Fruit fly (Drosophila melanogaster): ENCODE measurements around the gene ft.

Gene ft

dm6 chr2L:4230562-4230961 is 9.0 kb upstream of the ft start:
- no peak for TF ChIP-seq Hnf4 (GFP tag; optimal IDR thresholded peaks at IDR 0.05)
- no peak for TF ChIP-seq Abd-B (GFP tag; optimal IDR thresholded peaks at IDR 0.05)
- no peak for TF ChIP-seq fru (GFP tag; optimal IDR thresholded peaks at IDR 0.05)
- TF ChIP-seq brk (GFP tag; optimal IDR thresholded peaks at IDR 0.05) = no peak
- TF ChIP-seq ey (GFP tag; optimal IDR thresholded peaks at IDR 0.05) = no peak
- TF ChIP-seq foxo (GFP tag; optimal IDR thresholded peaks at IDR 0.05) = no peak
- no peak for TF ChIP-seq Hr78 (GFP tag; optimal IDR thresholded peaks at IDR 0.05)
- no peak for TF ChIP-seq lola (GFP tag; optimal IDR thresholded peaks at IDR 0.05)
- TF ChIP-seq Dfd (GFP tag; optimal IDR thresholded peaks at IDR 0.05) = no peak
- TF ChIP-seq GATAd (GFP tag; optimal IDR thresholded peaks at IDR 0.05) = no peak
- TF ChIP-seq Myc (optimal IDR thresholded peaks at IDR 0.05) = no peak
- no peak for TF ChIP-seq CG32264 (GFP tag; optimal IDR thresholded peaks at IDR 0.05)
- no peak for TF ChIP-seq jim (GFP tag; optimal IDR thresholded peaks at IDR 0.05)
- TF ChIP-seq dl (GFP tag; optimal IDR thresholded peaks at IDR 0.05; ENCODE audit: insufficient read depth in 1 of 2, partially characterized antibody in 2 of 2) = no peak
- TF ChIP-seq CrebA (GFP tag; optimal IDR thresholded peaks at IDR 0.05; ENCODE audit: borderline replicate concordance) = no peak
- no peak for TF ChIP-seq sv (GFP tag; optimal IDR thresholded peaks at IDR 0.05)

DNA sequence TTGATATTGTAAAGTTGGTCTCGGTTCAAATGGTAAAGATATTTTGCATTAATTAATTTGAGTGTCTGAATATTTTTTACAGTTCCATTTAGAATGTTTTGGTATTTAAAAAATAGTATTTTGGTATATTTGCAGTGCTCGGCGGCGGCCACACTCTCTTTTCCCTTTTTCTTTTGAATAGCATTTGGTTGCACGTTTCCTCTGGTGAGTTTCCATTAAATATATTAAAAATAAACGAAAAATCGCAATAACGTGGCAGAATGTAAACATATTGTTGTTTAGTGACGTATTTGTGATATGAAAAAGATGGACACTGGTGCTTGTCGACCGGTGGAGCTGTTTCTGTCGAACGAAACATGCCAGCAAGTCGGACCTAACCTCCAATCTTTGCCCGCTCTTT is 6.0 kb upstream of the ft start, which contains the start of gene RpL40:
TSS of gene RpL40 (plus strand) at position 154 of the 400 bp plus-strand sequence.
- peak; percentile 3 for TF ChIP-seq psq (GFP tag; optimal IDR thresholded peaks at IDR 0.05)
- no peak for TF ChIP-seq dl (GFP tag; optimal IDR thresholded peaks at IDR 0.05; ENCODE audit: insufficient read depth in 1 of 2, partially characterized antibody in 2 of 2)
- TF ChIP-seq N (GFP tag; optimal IDR thresholded peaks at IDR 0.05) = peak; percentile 7
- TF ChIP-seq OdsH (GFP tag; optimal IDR thresholded peaks at IDR 0.05) = no peak
- TF ChIP-seq Sp1 (GFP tag; optimal IDR thresholded peaks at IDR 0.05) = no peak
- no peak for TF ChIP-seq jim (GFP tag; optimal IDR thresholded peaks at IDR 0.05)

- TF ChIP-seq Vsx2 (GFP tag; optimal IDR thresholded peaks at IDR 0.05; ENCODE audit: partially characterized antibody) (no peak), woc (GFP tag; optimal IDR thresholded peaks at IDR 0.05) (peak; percentile 29), dmrt93B (GFP tag; optimal IDR thresholded peaks at IDR 0.05) (no peak)
Observed at dm6 chr2L:4226792-4227191, 5.2 kb upstream of the ft start, which contains the start of gene CG3702. TSS of gene CG3702 (minus strand) at chr2L:4227097.

dm6 chr2L:4224158-4224799 is 2.7 kb upstream of the ft start:
- TF ChIP-seq Hr83 (GFP tag; optimal IDR thresholded peaks at IDR 0.05; ENCODE audit: poor library complexity, severe bottlenecking) (peak; percentile 32), psq (GFP tag; optimal IDR thresholded peaks at IDR 0.05) (no peak), OdsH (GFP tag; optimal IDR thresholded peaks at IDR 0.05) (peak; percentile 34), dmrt93B (GFP tag; optimal IDR thresholded peaks at IDR 0.05) (no peak), Sp1 (GFP tag; optimal IDR thresholded peaks at IDR 0.05) (peak; percentile 26), CrebA (GFP tag; optimal IDR thresholded peaks at IDR 0.05; ENCODE audit: borderline replicate concordance) (no peak), CG9705 (GFP tag; optimal IDR thresholded peaks at IDR 0.05) (no peak), Dfd (GFP tag; optimal IDR thresholded peaks at IDR 0.05) (no peak), woc (GFP tag; optimal IDR thresholded peaks at IDR 0.05) (peak; percentile 47), Jra (GFP tag; optimal IDR thresholded peaks at IDR 0.05) (peak; percentile 49), Dif (GFP tag; optimal IDR thresholded peaks at IDR 0.05; ENCODE audit: partially characterized antibody) (no peak), Vsx2 (GFP tag; optimal IDR thresholded peaks at IDR 0.05; ENCODE audit: partially characterized antibody) (no peak), HLH106 (tag; optimal IDR thresholded peaks at IDR 0.05) (peak; percentile 31), ey (GFP tag; optimal IDR thresholded peaks at IDR 0.05) (peak; percentile 43), Mio (GFP tag; optimal IDR thresholded peaks at IDR 0.05) (no peak), h (GFP tag; optimal IDR thresholded peaks at IDR 0.05) (peak; percentile 30), Hnf4 (GFP tag; optimal IDR thresholded peaks at IDR 0.05) (peak; percentile 84), sage (GFP tag; optimal IDR thresholded peaks at IDR 0.05) (peak; percentile 24), GATAd (GFP tag; optimal IDR thresholded peaks at IDR 0.05) (no peak), N (GFP tag; optimal IDR thresholded peaks at IDR 0.05) (no peak), usp (GFP tag; optimal IDR thresholded peaks at IDR 0.05) (no peak), br (GFP tag; optimal IDR thresholded peaks at IDR 0.05) (peak; percentile 32), tai (GFP tag; optimal IDR thresholded peaks at IDR 0.05) (no peak), CG32264 (GFP tag; optimal IDR thresholded peaks at IDR 0.05) (no peak), Rel (GFP tag; optimal IDR thresholded peaks at IDR 0.05) (no peak), Rel (tag; optimal IDR thresholded peaks at IDR 0.05) (no peak), dsf (GFP tag; optimal IDR thresholded peaks at IDR 0.05; ENCODE audit: borderline replicate concordance) (no peak), sv (GFP tag; optimal IDR thresholded peaks at IDR 0.05) (peak; percentile 25), Myc (optimal IDR thresholded peaks at IDR 0.05) (peak; percentile 29), Abd-B (GFP tag; optimal IDR thresholded peaks at IDR 0.05) (no peak), pan (optimal IDR thresholded peaks at IDR 0.05) (no peak), rgr (GFP tag; optimal IDR thresholded peaks at IDR 0.05) (peak; percentile 46), jim (GFP tag; optimal IDR thresholded peaks at IDR 0.05) (no peak), fru (GFP tag; optimal IDR thresholded peaks at IDR 0.05) (peak; percentile 60), Hr78 (GFP tag; optimal IDR thresholded peaks at IDR 0.05) (no peak), lola (GFP tag; optimal IDR thresholded peaks at IDR 0.05) (no peak), foxo (GFP tag; optimal IDR thresholded peaks at IDR 0.05) (peak in 1 of 2 experiments; percentile 39), dl (GFP tag; optimal IDR thresholded peaks at IDR 0.05; ENCODE audit: insufficient read depth in 1 of 2, partially characterized antibody in 2 of 2) (no peak), brk (GFP tag; optimal IDR thresholded peaks at IDR 0.05) (no peak)

All from whole organism, wandering third instar larva.